Worm (Caenorhabditis elegans) whole organism, late embryonic: ENCODE measurements around the gene clec-197.

Experiments used
- F13H6.1 ChIP-seq: sonication (generic microtip); optimal IDR thresholded peaks from 2 replicates; lab custom pipeline; 2016; ENCODE audit warnings: missing genetic modification characterization, missing compliant biosample characterization
- K02D7.2 ChIP-seq: sonication (generic microtip); optimal IDR thresholded peaks from 2 replicates; lab custom pipeline; 2017; ENCODE audit warnings: mild to moderate bottlenecking, missing genetic modification characterization, missing compliant biosample characterization
- T23F11.4 ChIP-seq: fragments of 200-800 bp; sonication (Bioruptor generic); optimal IDR thresholded peaks from 2 replicates; lab custom pipeline; 2018; ENCODE audit warnings: mild to moderate bottlenecking, missing genetic modification characterization, missing compliant biosample characterization
- Y22D7AL.16 ChIP-seq: sonication (generic microtip); optimal IDR thresholded peaks from 2 replicates; lab custom pipeline; 2016; ENCODE audit warnings: missing genetic modification characterization, missing compliant biosample characterization
- ahr-1 ChIP-seq: sonication (generic microtip); optimal IDR thresholded peaks from 2 replicates; lab custom pipeline; 2016; ENCODE audit warnings: missing genetic modification characterization, missing compliant biosample characterization
- ama-1 ChIP-seq: fragments of 150-350 bp; optimal IDR thresholded peaks from 2 replicates; lab custom pipeline; 2014
- ceh-18 ChIP-seq: sonication (generic microtip); optimal IDR thresholded peaks from 2 replicates; lab custom pipeline; 2016; ENCODE audit warnings: missing genetic modification characterization, missing compliant biosample characterization
- ceh-2 ChIP-seq: sonication (generic microtip); optimal IDR thresholded peaks from 2 replicates; lab custom pipeline; 2016; ENCODE audit warnings: missing genotype, missing genetic modification characterization, missing compliant biosample characterization
- ceh-22 ChIP-seq: sonication (generic microtip); optimal IDR thresholded peaks from 2 replicates; lab custom pipeline; 2017; ENCODE audit warnings: missing biosample characterization, missing genetic modification characterization
- ceh-31 ChIP-seq: sonication (generic microtip); optimal IDR thresholded peaks from 2 replicates; lab custom pipeline; 2016; ENCODE audit warnings: missing genetic modification characterization, missing compliant biosample characterization
- ceh-34 ChIP-seq: sonication (generic microtip); optimal IDR thresholded peaks from 2 replicates; lab custom pipeline; 2016; ENCODE audit warnings: mild to moderate bottlenecking, missing genetic modification characterization, missing compliant biosample characterization
- ceh-45 ChIP-seq: fragments of 200-800 bp; sonication (Bioruptor generic); IDR thresholded peaks from 2 replicates; pipeline ENCODE4 v1.3.6; 2022; ENCODE audit warnings: missing genetic modification reagents, missing genetic modification characterization, missing compliant biosample characterization
- ceh-6 ChIP-seq: fragments of 200-800 bp; sonication (Bioruptor generic); optimal IDR thresholded peaks from 2 replicates; lab custom pipeline; 2018; ENCODE audit warnings: mild to moderate bottlenecking, missing genetic modification characterization, missing compliant biosample characterization
- che-1 ChIP-seq: sonication (generic microtip); optimal IDR thresholded peaks from 2 replicates; lab custom pipeline; 2016; ENCODE audit warnings: mild to moderate bottlenecking, missing genetic modification characterization, missing compliant biosample characterization
- dmd-4 ChIP-seq: sonication (generic microtip); optimal IDR thresholded peaks from 2 replicates; lab custom pipeline; 2016; ENCODE audit warnings: borderline replicate concordance, missing genetic modification characterization, missing compliant biosample characterization
- dve-1 ChIP-seq: sonication (generic microtip); optimal IDR thresholded peaks from 2 replicates; lab custom pipeline; 2017; ENCODE audit warnings: antibody characterized with exemption, mild to moderate bottlenecking, missing genetic modification characterization, missing compliant biosample characterization
- eyg-1 ChIP-seq: sonication (generic microtip); optimal IDR thresholded peaks from 2 replicates; lab custom pipeline; 2016; ENCODE audit warnings: missing genotype, missing genetic modification characterization, missing compliant biosample characterization
- fax-1 ChIP-seq: sonication (generic microtip); optimal IDR thresholded peaks from 2 replicates; lab custom pipeline; 2016; ENCODE audit warnings: missing genotype, missing genetic modification characterization, missing compliant biosample characterization
- fkh-10 ChIP-seq: fragments of 150-350 bp; optimal IDR thresholded peaks from 2 replicates; lab custom pipeline; 2014; ENCODE audit warnings: missing biosample characterization, missing genetic modification reagents, missing genetic modification characterization
- hlh-13 ChIP-seq: fragments of 200-800 bp; sonication (Bioruptor generic); optimal IDR thresholded peaks from 2 replicates; lab custom pipeline; 2018; ENCODE audit warnings: mild to moderate bottlenecking, missing genetic modification characterization, missing compliant biosample characterization
- hlh-30 ChIP-seq: sonication (generic microtip); optimal IDR thresholded peaks from 2 replicates; lab custom pipeline; 2017; ENCODE audit warnings: antibody characterized with exemption, missing genetic modification characterization, missing compliant biosample characterization; ENCODE audit not compliant: insufficient read depth
- hlh-8 ChIP-seq: sonication (generic microtip); optimal IDR thresholded peaks from 2 replicates; lab custom pipeline; 2016; ENCODE audit warnings: missing genotype, missing genetic modification characterization, missing compliant biosample characterization
- madf-2 ChIP-seq: sonication (generic microtip); optimal IDR thresholded peaks from 2 replicates; lab custom pipeline; 2017; ENCODE audit warnings: missing genetic modification characterization, missing compliant biosample characterization
- mec-3 ChIP-seq: sonication (generic microtip); optimal IDR thresholded peaks from 2 replicates; lab custom pipeline; 2016; ENCODE audit warnings: borderline replicate concordance, missing genetic modification characterization, missing compliant biosample characterization
- nfya-1 ChIP-seq: sonication (generic microtip); optimal IDR thresholded peaks from 2 replicates; lab custom pipeline; 2017; ENCODE audit warnings: missing genetic modification characterization, mild to moderate bottlenecking, missing compliant biosample characterization, antibody characterized with exemption, moderate library complexity
- nhr-232 ChIP-seq: sonication (generic microtip); optimal IDR thresholded peaks from 2 replicates; lab custom pipeline; 2016; ENCODE audit warnings: missing genetic modification characterization, missing compliant biosample characterization
- odd-2 ChIP-seq: sonication (generic microtip); optimal IDR thresholded peaks from 2 replicates; lab custom pipeline; 2017; ENCODE audit warnings: antibody characterized with exemption, mild to moderate bottlenecking, missing genetic modification characterization, missing compliant biosample characterization
- pag-3 ChIP-seq: sonication (generic microtip); optimal IDR thresholded peaks from 2 replicates; lab custom pipeline; 2016; ENCODE audit warnings: missing compliant biosample characterization, missing genetic modification characterization, borderline replicate concordance
- pat-9 ChIP-seq: fragments of 200-800 bp; sonication (Bioruptor generic); optimal IDR thresholded peaks from 2 replicates; lab custom pipeline; 2018; ENCODE audit warnings: mild to moderate bottlenecking, missing genetic modification characterization, moderate library complexity, missing compliant biosample characterization
- pax-1 ChIP-seq: fragments of 150-350 bp; optimal IDR thresholded peaks from 2 replicates; lab custom pipeline; 2014; ENCODE audit warnings: missing biosample characterization, missing genetic modification characterization
- pha-2 ChIP-seq: sonication (generic microtip); optimal IDR thresholded peaks from 2 replicates; lab custom pipeline; 2017; ENCODE audit warnings: mild to moderate bottlenecking, missing genetic modification characterization, missing compliant biosample characterization
- pha-4 ChIP-seq: fragments of 150-350 bp; optimal IDR thresholded peaks from 2 replicates; lab custom pipeline; 2018; ENCODE audit warnings: missing biosample characterization, missing genetic modification reagents, missing genetic modification characterization
- pqm-1 ChIP-seq: sonication (generic microtip); optimal IDR thresholded peaks from 2 replicates; lab custom pipeline; 2016; ENCODE audit warnings: missing genetic modification characterization, missing compliant biosample characterization
- pros-1 ChIP-seq: fragments of 150-350 bp; optimal IDR thresholded peaks from 2 replicates; lab custom pipeline; 2014; ENCODE audit warnings: missing biosample characterization, missing genetic modification reagents, missing genetic modification characterization
- ref-2 ChIP-seq: sonication (generic microtip); optimal IDR thresholded peaks from 2 replicates; lab custom pipeline; 2016; ENCODE audit warnings: missing genetic modification characterization, missing compliant biosample characterization
- rnt-1 ChIP-seq: sonication (generic microtip); optimal IDR thresholded peaks from 2 replicates; lab custom pipeline; 2016; ENCODE audit warnings: missing genetic modification characterization, missing compliant biosample characterization
- syd-9 ChIP-seq: sonication (generic microtip); optimal IDR thresholded peaks from 2 replicates; lab custom pipeline; 2016; ENCODE audit warnings: mild to moderate bottlenecking, missing genetic modification characterization, moderate library complexity, missing compliant biosample characterization
- tbx-2 ChIP-seq: sonication (generic microtip); optimal IDR thresholded peaks from 2 replicates; lab custom pipeline; 2016; ENCODE audit warnings: missing genetic modification characterization, missing compliant biosample characterization
- tbx-7 ChIP-seq: sonication (generic microtip); optimal IDR thresholded peaks from 2 replicates; lab custom pipeline; 2016; ENCODE audit warnings: missing genotype, missing genetic modification characterization, missing compliant biosample characterization
- ttx-3 ChIP-seq: sonication (generic microtip); optimal IDR thresholded peaks from 2 replicates; lab custom pipeline; 2016; ENCODE audit warnings: missing genetic modification reagents, missing genetic modification characterization, missing compliant biosample characterization
- unc-3 ChIP-seq, 2 experiments: fragments of 200-800 bp in 1 of 2; sonication (Bioruptor generic) in 1 of 2; sonication (generic microtip) in 1 of 2; conservative IDR thresholded peaks in 1 of 2; optimal IDR thresholded peaks in 1 of 2; 2 replicates each; pipeline versions ENCODE4 v1.3.6 to Lab custom; 2016 to 2022; ENCODE audit warnings: missing compliant biosample characterization in 2 of 2, missing genetic modification characterization in 2 of 2, missing genetic modification reagents in 1 of 2

clec-197 gene

ce11 chrIV:17346599-17347218 is at the start of gene clec-197, which contains the start of gene clec-198:
Gene clec-197 (minus strand): TSS chrIV:17346699.
Gene clec-198 (plus strand): TSS chrIV:17347168.
- TF ChIP-seq ceh-6 (GFP tag; lab: Kevin White, UChicago) (no peak), rnt-1 (tag; lab: Kevin White, UChicago) (no peak), pha-4 (tag; lab: Kevin White, UChicago) (no peak), tbx-7 (no peak)

ce11 chrIV:17395910-17396309 is 49.4 kb upstream of the clec-197 start, which contains the start of gene sru-15:
Gene sru-15 (plus strand): TSS chrIV:17396210.
- TF ChIP-seq syd-9: no peak
- no peak for TF ChIP-seq ceh-34 (tag; lab: Kevin White, UChicago)
- no peak for TF ChIP-seq K02D7.2 (tag; lab: Kevin White, UChicago)
- no peak for TF ChIP-seq pag-3
- no peak for TF ChIP-seq ahr-1 (tag; lab: Kevin White, UChicago)
- no peak for TF ChIP-seq hlh-8 (tag; lab: Kevin White, UChicago)
- TF ChIP-seq ceh-2 (tag; lab: Kevin White, UChicago): no peak
- no peak for TF ChIP-seq ceh-31
- no peak for TF ChIP-seq mec-3 (tag; lab: Kevin White, UChicago)
- TF ChIP-seq pha-2 (tag; lab: Kevin White, UChicago): no peak
- no peak for TF ChIP-seq tbx-2
- TF ChIP-seq fax-1 (tag; lab: Kevin White, UChicago): no peak
- no peak for TF ChIP-seq ama-1 (lab: Kevin White, UChicago)
- no peak for TF ChIP-seq odd-2 (tag; lab: Kevin White, UChicago)
- no peak for TF ChIP-seq eyg-1 (tag; lab: Kevin White, UChicago)

DNA sequence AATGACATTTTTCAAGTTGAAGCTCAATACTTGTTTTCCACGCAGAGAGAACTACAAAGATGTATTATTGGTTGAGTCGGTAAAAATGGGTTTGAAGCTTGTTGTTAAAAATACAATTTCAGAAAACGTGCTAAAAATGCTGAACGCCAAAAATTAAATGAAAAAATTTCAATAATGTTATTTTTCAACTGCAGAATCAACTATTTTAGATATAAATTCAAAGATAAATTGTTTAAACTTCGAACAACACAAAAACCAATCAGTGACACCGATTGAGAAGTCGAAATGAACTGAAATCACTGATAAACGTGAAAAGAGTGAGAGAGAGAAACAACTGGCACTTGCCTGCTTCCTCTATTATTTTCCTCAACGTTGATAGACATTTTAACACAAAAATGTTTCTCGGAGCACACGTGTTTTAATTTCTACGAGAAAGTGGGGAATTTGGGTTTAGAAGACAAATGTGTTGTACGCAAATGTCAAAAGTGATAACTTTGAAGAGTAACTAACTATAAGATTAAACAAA is 41.0 kb upstream of the clec-197 start, which contains the start of gene T02D1.8:
Gene T02D1.8, minus strand, starts transcription at position 51 of the 526 bp plus-strand sequence.
- no peak for TF ChIP-seq pha-2 (tag; lab: Kevin White, UChicago)
- TF ChIP-seq dve-1 (tag; lab: Kevin White, UChicago): no peak
- no peak for TF ChIP-seq pqm-1 (tag; lab: Kevin White, UChicago)
- no peak for TF ChIP-seq madf-2 (tag; lab: Kevin White, UChicago)
- no peak for TF ChIP-seq ceh-18 (tag; lab: Kevin White, UChicago)
- TF ChIP-seq hlh-13 (GFP tag; lab: Kevin White, UChicago): no peak
- TF ChIP-seq ttx-3 (tag; lab: Kevin White, UChicago): no peak
- no peak for TF ChIP-seq ceh-31
- no peak for TF ChIP-seq nfya-1 (tag; lab: Kevin White, UChicago)
- TF ChIP-seq ama-1 (lab: Kevin White, UChicago): no peak
- TF ChIP-seq pros-1: no peak
- TF ChIP-seq K02D7.2 (tag; lab: Kevin White, UChicago): no peak
- TF ChIP-seq unc-3 (GFP tag; conservative IDR thresholded peaks at IDR 0.05; lab: Robert Waterston, UW): no peak
- TF ChIP-seq unc-3 (tag; optimal IDR thresholded peaks at IDR 0.05; lab: Kevin White, UChicago): no peak
- TF ChIP-seq ceh-45: no peak
- no peak for TF ChIP-seq ceh-22 (tag; lab: Kevin White, UChicago)
- TF ChIP-seq dmd-4 (tag; lab: Kevin White, UChicago): no peak
- no peak for TF ChIP-seq che-1 (tag; lab: Kevin White, UChicago)
- no peak for TF ChIP-seq hlh-30 (tag; lab: Kevin White, UChicago)
- TF ChIP-seq ref-2 (tag; lab: Kevin White, UChicago): no peak
- TF ChIP-seq F13H6.1 (tag; lab: Kevin White, UChicago): no peak

DNA sequence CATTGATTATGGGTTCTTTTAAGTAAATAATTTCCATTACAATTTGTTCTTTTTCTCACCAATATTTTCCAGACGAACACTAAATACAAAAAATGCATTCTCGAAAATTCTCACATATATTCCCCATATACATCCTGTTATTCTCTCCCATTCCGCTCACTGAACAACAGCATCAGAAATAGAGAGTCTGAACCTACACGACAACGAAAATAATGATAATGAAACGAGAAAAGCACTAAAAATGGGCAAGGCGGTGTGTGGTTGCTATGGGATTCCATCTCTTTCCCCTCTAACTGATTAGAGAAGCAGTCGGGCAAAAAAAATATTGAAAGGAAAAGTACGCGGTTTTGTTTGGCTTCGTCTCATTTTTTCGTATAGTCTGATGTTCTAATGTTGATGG is 36.5 kb upstream of the clec-197 start, which contains the start of gene C30H6.12:
Gene C30H6.12, plus strand, starts transcription at position 301 of the 400 bp plus-strand sequence.
- TF ChIP-seq fkh-10 (GFP tag; lab: Kevin White, UChicago) (no peak), hlh-8 (tag; lab: Kevin White, UChicago) (no peak), ceh-31 (no peak), ceh-34 (tag; lab: Kevin White, UChicago) (no peak), T23F11.4 (GFP tag; lab: Kevin White, UChicago) (no peak), nhr-232 (no peak), pqm-1 (tag; lab: Kevin White, UChicago) (no peak), pax-1 (tag; lab: Kevin White, UChicago) (no peak), dmd-4 (tag; lab: Kevin White, UChicago) (no peak), pat-9 (no peak), Y22D7AL.16 (tag; lab: Kevin White, UChicago) (no peak), ceh-22 (tag; lab: Kevin White, UChicago) (no peak)
